Worm (Caenorhabditis elegans): ENCODE measurements around the gene srv-10.
"Not testable (repeated sequence)": the region's sequence is repeated elsewhere in the genome, so short reads cannot be mapped to it uniquely, and the experiment has no call there.

srv-10 gene

ce11 chrV:13442819-13443218 is 19.1 kb downstream of the srv-10 start:
- TF ChIP-seq ztf-26 (tag; optimal IDR thresholded peaks at IDR 0.05): no peak
- no peak for TF ChIP-seq Y53F4B.3 (GFP tag; IDR thresholded peaks at IDR 0.05)
- no peak for TF ChIP-seq bed-1 (GFP tag; IDR thresholded peaks at IDR 0.05)
- no peak for TF ChIP-seq T26A5.8 (tag; optimal IDR thresholded peaks at IDR 0.05)
- TF ChIP-seq ztf-25 (GFP tag; IDR thresholded peaks at IDR 0.05): 0 out of 2 replicates have a peak, but pooled peaks have one; percentile 41
- no peak for TF ChIP-seq hsf-1 (GFP tag; IDR thresholded peaks at IDR 0.05)
- TF ChIP-seq lsl-1 (GFP tag; optimal IDR thresholded peaks at IDR 0.05): no peak
- TF ChIP-seq egrh-3 (GFP tag; IDR thresholded peaks at IDR 0.05): peak; percentile 94
- TF ChIP-seq atf-7 (tag; optimal IDR thresholded peaks at IDR 0.05): no peak
- TF ChIP-seq snpc-4 (GFP tag; optimal IDR thresholded peaks at IDR 0.05): no peak
- no peak for TF ChIP-seq snpc-4 (tag; optimal IDR thresholded peaks at IDR 0.05)

ce11 chrV:13443535-13443934 is 19.8 kb downstream of the srv-10 start, which contains the start of gene Y2H9A.6:
Gene Y2H9A.6 (plus strand): TSS chrV:13443835.
- TF ChIP-seq pbrm-1 (GFP tag; IDR thresholded peaks at IDR 0.05); egrh-3 (GFP tag; IDR thresholded peaks at IDR 0.05); snpc-1.3 (tag; optimal IDR thresholded peaks at IDR 0.05; ENCODE audit: insufficient read depth): not testable (repeated sequence)

ce11 chrV:13445229-13445949 is 21.7 kb downstream of the srv-10 start, which contains the start of gene Y2H9A.4:
Gene Y2H9A.4 (plus strand): TSS chrV:13445899.
- TF ChIP-seq atf-7 (tag; optimal IDR thresholded peaks at IDR 0.05) (no peak), ztf-22 (GFP tag; optimal IDR thresholded peaks at IDR 0.05) (no peak), ZK185.1 (tag; optimal IDR thresholded peaks at IDR 0.05; ENCODE audit: poor library complexity, severe bottlenecking) (no peak), bed-1 (GFP tag; IDR thresholded peaks at IDR 0.05) (no peak), K11D2.4 (GFP tag; IDR thresholded peaks at IDR 0.05) (no peak), F39B2.1 (GFP tag; IDR thresholded peaks at IDR 0.05) (no peak), sdz-38 (tag; optimal IDR thresholded peaks at IDR 0.05) (no peak), lin-54 (GFP tag; optimal IDR thresholded peaks at IDR 0.05) (no peak)

- TF ChIP-seq madf-10 (tag; optimal IDR thresholded peaks at IDR 0.05) (no peak), dox-1 (GFP tag; IDR thresholded peaks at IDR 0.05) (no peak), ekl-4 (GFP tag; IDR thresholded peaks at IDR 0.05) (no peak), gei-17 (GFP tag; optimal IDR thresholded peaks at IDR 0.05) (no peak), F22D6.2 (tag; optimal IDR thresholded peaks at IDR 0.05) (no peak), nfyb-1 (GFP tag; IDR thresholded peaks at IDR 0.05) (no peak), let-607 (tag; optimal IDR thresholded peaks at IDR 0.05) (no peak), him-1 (tag; optimal IDR thresholded peaks at IDR 0.05) (no peak), dpl-1 (GFP tag; optimal IDR thresholded peaks at IDR 0.05) (no peak), pha-4 (tag; optimal IDR thresholded peaks at IDR 0.05) (no peak), Y53F4B.3 (GFP tag; IDR thresholded peaks at IDR 0.05) (no peak)
Observed at ce11 chrV:13453334-13453733, 29.6 kb downstream of the srv-10 start, which contains the start of gene lurp-2. Gene lurp-2 (plus strand): TSS chrV:13453634.

ce11 chrV:13455448-13455847 is 31.7 kb downstream of the srv-10 start, which contains the start of gene lurp-3:
Gene lurp-3 (plus strand): TSS chrV:13455748.
- TF ChIP-seq Y53G8AR.9 (GFP tag; conservative IDR thresholded peaks at IDR 0.05): no peak
- no peak for TF ChIP-seq egrh-3 (GFP tag; IDR thresholded peaks at IDR 0.05)
- TF ChIP-seq tlf-1 (GFP tag; optimal IDR thresholded peaks at IDR 0.05): no peak
- no peak for TF ChIP-seq madf-3 (GFP tag; IDR thresholded peaks at IDR 0.05)
- no peak for TF ChIP-seq unc-130 (GFP tag; optimal IDR thresholded peaks at IDR 0.05)
- TF ChIP-seq hmg-20 (GFP tag; IDR thresholded peaks at IDR 0.05): no peak
- no peak for TF ChIP-seq zim-3 (tag; optimal IDR thresholded peaks at IDR 0.05)
- TF ChIP-seq C17E4.6 (GFP tag; IDR thresholded peaks at IDR 0.05): no peak
- no peak for TF ChIP-seq egl-44 (GFP tag; IDR thresholded peaks at IDR 0.05)
- no peak for TF ChIP-seq ztf-25 (GFP tag; IDR thresholded peaks at IDR 0.05)
- no peak for TF ChIP-seq ccch-3 (GFP tag; optimal IDR thresholded peaks at IDR 0.05)
- TF ChIP-seq ZK185.1 (tag; optimal IDR thresholded peaks at IDR 0.05; ENCODE audit: poor library complexity, severe bottlenecking): no peak
- TF ChIP-seq snpc-1.1 (tag; optimal IDR thresholded peaks at IDR 0.05; ENCODE audit: insufficient read depth): no peak
- no peak for TF ChIP-seq lin-54 (GFP tag; optimal IDR thresholded peaks at IDR 0.05)
- TF ChIP-seq ceh-100 (GFP tag; IDR thresholded peaks at IDR 0.05): no peak

All from whole organism, young adult.